Fruit fly (Drosophila melanogaster): Measurements from ENCODE around the gene Ddrgk1.

Ddrgk1 gene

DNA sequence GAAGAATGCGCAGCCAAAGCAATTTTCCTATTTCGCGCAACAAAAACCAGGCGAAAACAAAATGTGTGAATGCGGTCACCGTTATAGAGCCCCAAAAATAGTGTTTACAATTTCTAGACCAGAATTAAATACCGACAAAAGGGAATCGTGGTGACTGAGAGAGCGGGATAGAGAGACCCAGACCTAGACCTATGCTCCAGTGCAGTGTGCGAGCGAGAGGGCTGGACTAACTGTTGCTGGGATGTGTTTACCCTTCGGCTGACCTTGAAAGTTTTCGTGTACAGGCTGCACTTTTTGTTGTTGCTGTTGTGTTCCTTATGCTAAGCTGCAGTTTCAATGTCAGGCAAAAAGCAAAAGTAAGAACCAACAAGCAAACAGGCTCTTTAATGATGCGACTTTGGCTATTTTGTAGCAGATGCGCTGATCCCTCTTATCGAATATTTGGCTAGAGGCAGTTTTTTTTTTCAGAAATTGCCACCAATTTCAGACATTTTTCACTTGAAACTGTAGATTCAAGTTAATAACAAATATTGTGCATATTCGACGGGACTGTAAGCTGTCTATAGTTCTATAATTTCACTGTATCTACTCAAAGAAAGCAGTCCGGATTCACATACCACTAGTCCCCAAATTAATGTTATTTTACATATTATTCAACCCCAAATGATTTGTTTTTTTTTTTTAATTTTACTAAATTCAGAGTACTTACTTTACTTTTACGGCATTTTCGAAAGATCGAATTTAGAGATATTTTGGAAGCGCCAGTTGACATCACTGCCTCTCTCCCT, 28.1 kb upstream of the Ddrgk1 start (continued):
- TF ChIP-seq hb (GFP tag; IDR thresholded peaks at IDR 0.05; ENCODE audit: partially characterized antibody) (no peak), Med (GFP tag) (peak; percentile 39), Hand (GFP tag; optimal IDR thresholded peaks at IDR 0.05) (no peak), abd-A (tag; optimal IDR thresholded peaks at IDR 0.05) (no peak), ems (GFP tag; optimal IDR thresholded peaks at IDR 0.05) (peak; percentile 32), ftz-f1 (GFP tag; optimal IDR thresholded peaks at IDR 0.05) (peak; percentile 11), Kr (GFP tag; optimal IDR thresholded peaks at IDR 0.05) (no peak), BEAF-32 (GFP tag; optimal IDR thresholded peaks at IDR 0.05) (no peak), CG15479 (GFP tag; optimal IDR thresholded peaks at IDR 0.05) (no peak), Oaz (GFP tag; IDR thresholded peaks at IDR 0.05) (no peak), br (optimal IDR thresholded peaks at IDR 0.05) (no peak), NK7.1 (GFP tag; optimal IDR thresholded peaks at IDR 0.05) (no peak), CG11696 (GFP tag; IDR thresholded peaks at IDR 0.05) (no peak), Optix (GFP tag; IDR thresholded peaks at IDR 0.05) (no peak), hth (optimal IDR thresholded peaks at IDR 0.05) (no peak), Rfx (GFP tag; IDR thresholded peaks at IDR 0.05) (no peak), wek (GFP tag; optimal IDR thresholded peaks at IDR 0.05) (no peak), Nf-YA (GFP tag; IDR thresholded peaks at IDR 0.05) (no peak), PHDP (tag; optimal IDR thresholded peaks at IDR 0.05) (peak; percentile 27), CG2202 (tag; optimal IDR thresholded peaks at IDR 0.05) (no peak), CG5245 (GFP tag; optimal IDR thresholded peaks at IDR 0.05) (peak; percentile 15), stwl (tag; optimal IDR thresholded peaks at IDR 0.05) (no peak), CG10543 (GFP tag; optimal IDR thresholded peaks at IDR 0.05) (no peak), ara (GFP tag; IDR thresholded peaks at IDR 0.05) (no peak), sr (GFP tag; IDR thresholded peaks at IDR 0.05) (no peak), CG5180 (GFP tag; optimal IDR thresholded peaks at IDR 0.05) (no peak), NC2α (GFP tag; optimal IDR thresholded peaks at IDR 0.05) (no peak), CG11093 (GFP tag; IDR thresholded peaks at IDR 0.05) (no peak), CG14441 (GFP tag; IDR thresholded peaks at IDR 0.05) (no peak), gt (GFP tag; IDR thresholded peaks at IDR 0.05) (no peak), CG1832 (GFP tag; optimal IDR thresholded peaks at IDR 0.05) (peak; percentile 28), ttk (GFP tag; IDR thresholded peaks at IDR 0.05) (no peak), Sox102F (GFP tag; optimal IDR thresholded peaks at IDR 0.05) (peak; percentile 16), CG31388 (GFP tag; optimal IDR thresholded peaks at IDR 0.05) (no peak), CG10462 (GFP tag; optimal IDR thresholded peaks at IDR 0.05) (peak; percentile 24), CG15514 (GFP tag; optimal IDR thresholded peaks at IDR 0.05) (no peak), psq (GFP tag; optimal IDR thresholded peaks at IDR 0.05) (no peak), BtbVII (GFP tag; optimal IDR thresholded peaks at IDR 0.05) (no peak), Fer3 (tag; optimal IDR thresholded peaks at IDR 0.05) (no peak), corto (GFP tag; optimal IDR thresholded peaks at IDR 0.05) (no peak), CG4282 (GFP tag; optimal IDR thresholded peaks at IDR 0.05) (no peak), CG11695 (GFP tag; IDR thresholded peaks at IDR 0.05) (no peak), Mes4 (GFP tag; optimal IDR thresholded peaks at IDR 0.05) (no peak), dimm (GFP tag; IDR thresholded peaks at IDR 0.05) (no peak), Ssrp (tag; optimal IDR thresholded peaks at IDR 0.05) (peak; percentile 31), CG6791 (GFP tag; IDR thresholded peaks at IDR 0.05; ENCODE audit: partially characterized antibody) (no peak; the same call in 2 of the 3 replicates), CG2712 (tag; optimal IDR thresholded peaks at IDR 0.05) (peak; percentile 8), CG4617 (GFP tag; optimal IDR thresholded peaks at IDR 0.05; ENCODE audit: borderline replicate concordance) (no peak), CG7839 (tag; optimal IDR thresholded peaks at IDR 0.05) (peak; percentile 50), peb (GFP tag; IDR thresholded peaks at IDR 0.05) (no peak)
